Fruit fly (Drosophila melanogaster): ENCODE measurements around the gene CG13725.

Gene CG13725

DNA sequence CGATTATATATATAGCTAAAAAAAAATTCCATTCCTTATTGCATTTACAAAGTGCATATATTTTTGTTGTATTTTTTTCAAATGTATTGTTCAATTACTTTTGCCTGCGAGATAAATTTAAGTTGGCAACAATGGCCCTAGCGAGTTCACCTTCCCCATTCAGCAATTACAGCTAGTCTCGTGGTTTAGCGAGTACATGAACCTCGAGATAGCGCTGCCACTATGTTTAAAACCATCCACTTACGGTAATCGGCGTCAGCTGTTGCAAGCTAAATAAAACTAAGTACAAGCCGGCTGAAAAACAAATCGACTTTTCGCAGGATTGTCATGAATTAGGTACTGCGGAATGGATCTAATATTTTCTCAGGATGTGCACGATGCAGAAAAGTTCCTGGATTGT lies 27.5 kb upstream of the CG13725 start (continued):
- TF ChIP-seq CG8944 (GFP tag; optimal IDR thresholded peaks at IDR 0.05): no peak
- no peak for TF ChIP-seq CG10209 (GFP tag; optimal IDR thresholded peaks at IDR 0.05)
- TF ChIP-seq crp (GFP tag; optimal IDR thresholded peaks at IDR 0.05): peak; percentile 89 to 97
- peak; percentile 89 for TF ChIP-seq CG4854 (GFP tag; optimal IDR thresholded peaks at IDR 0.05)
- no peak for TF ChIP-seq ash1 (GFP tag; optimal IDR thresholded peaks at IDR 0.05)
- TF ChIP-seq en (GFP tag; optimal IDR thresholded peaks at IDR 0.05): no peak
- TF ChIP-seq CG3847 (GFP tag; IDR thresholded peaks at IDR 0.05): peak; percentile 58
- no peak for TF ChIP-seq HLH3B (GFP tag; IDR thresholded peaks at IDR 0.05)
- TF ChIP-seq onecut (GFP tag; IDR thresholded peaks at IDR 0.05): peak; percentile 78
- TF ChIP-seq kay (GFP tag; optimal IDR thresholded peaks at IDR 0.05): no peak
- no peak for TF ChIP-seq org-1 (GFP tag; optimal IDR thresholded peaks at IDR 0.05)
- peak; percentile 50 for TF ChIP-seq phol (tag; optimal IDR thresholded peaks at IDR 0.05)
- no peak for TF ChIP-seq CG42726 (GFP tag; IDR thresholded peaks at IDR 0.05; ENCODE audit: partially characterized antibody)
- TF ChIP-seq tio (GFP tag; optimal IDR thresholded peaks at IDR 0.05): no peak
- TF ChIP-seq Dp (GFP tag; optimal IDR thresholded peaks at IDR 0.05): peak; percentile 56
- no peak for TF ChIP-seq inv (GFP tag; IDR thresholded peaks at IDR 0.05; ENCODE audit: partially characterized antibody)
- TF ChIP-seq CG14710 (tag; optimal IDR thresholded peaks at IDR 0.05): peak; percentile 55
- TF ChIP-seq CG16813 (GFP tag; IDR thresholded peaks at IDR 0.05; ENCODE audit: partially characterized antibody): no peak
- no peak for TF ChIP-seq CG1024 (GFP tag; IDR thresholded peaks at IDR 0.05)
- TF ChIP-seq wor (GFP tag; IDR thresholded peaks at IDR 0.05): no peak
- no peak for TF ChIP-seq shn (GFP tag; optimal IDR thresholded peaks at IDR 0.05)
- no peak for TF ChIP-seq Fer2 (tag; optimal IDR thresholded peaks at IDR 0.05)
- TF ChIP-seq CG12071 (GFP tag; optimal IDR thresholded peaks at IDR 0.05): no peak
- no peak for TF ChIP-seq esg (GFP tag; conservative IDR thresholded peaks at IDR 0.05)
- no peak for TF ChIP-seq so (GFP tag; IDR thresholded peaks at IDR 0.05)
- no peak for TF ChIP-seq Ada2b (GFP tag; IDR thresholded peaks at IDR 0.05)
- TF ChIP-seq hbn (GFP tag; IDR thresholded peaks at IDR 0.05; ENCODE audit: partially characterized antibody): no peak
- no peak for TF ChIP-seq D19B (GFP tag; optimal IDR thresholded peaks at IDR 0.05)
- TF ChIP-seq sens (GFP tag): peak; percentile 35
- no peak for TF ChIP-seq Dfd (GFP tag; optimal IDR thresholded peaks at IDR 0.05)
- peak; percentile 79 for TF ChIP-seq dm (GFP tag; optimal IDR thresholded peaks at IDR 0.05)
- TF ChIP-seq row (GFP tag; IDR thresholded peaks at IDR 0.05): peak; percentile 41; the same call in 1 of the 3 replicates
- TF ChIP-seq CkIIα-i1 (GFP tag; IDR thresholded peaks at IDR 0.05): no peak
- TF ChIP-seq ab (GFP tag; optimal IDR thresholded peaks at IDR 0.05): peak; percentile 50
- TF ChIP-seq grau (tag; optimal IDR thresholded peaks at IDR 0.05): peak; percentile 8
- no peak for TF ChIP-seq slou (GFP tag; optimal IDR thresholded peaks at IDR 0.05)
- TF ChIP-seq knrl (GFP tag; IDR thresholded peaks at IDR 0.05; ENCODE audit: partially characterized antibody): peak; percentile 30; the same call in 1 of the 3 replicates
- TF ChIP-seq Max (GFP tag; optimal IDR thresholded peaks at IDR 0.05): peak; percentile 23
- TF ChIP-seq insv (GFP tag; optimal IDR thresholded peaks at IDR 0.05): peak in 1 of 2 experiments; percentile 26
- TF ChIP-seq cato (GFP tag; optimal IDR thresholded peaks at IDR 0.05; ENCODE audit: borderline replicate concordance): no peak
- no peak for TF ChIP-seq Ets65A (GFP tag)
- no peak for TF ChIP-seq Xrp1 (GFP tag; IDR thresholded peaks at IDR 0.05)
- no peak for TF ChIP-seq Jarid2 (GFP tag; optimal IDR thresholded peaks at IDR 0.05)
- TF ChIP-seq aop (GFP tag; IDR thresholded peaks at IDR 0.05): no peak
- TF ChIP-seq zfh2 (GFP tag; optimal IDR thresholded peaks at IDR 0.05): no peak
- TF ChIP-seq ssp (GFP tag; IDR thresholded peaks at IDR 0.05): no peak
- peak; percentile 38 for TF ChIP-seq Rfx (GFP tag; IDR thresholded peaks at IDR 0.05)
- no peak for TF ChIP-seq dimm (GFP tag; IDR thresholded peaks at IDR 0.05)
- no peak for TF ChIP-seq CG7963 (GFP tag; IDR thresholded peaks at IDR 0.05; ENCODE audit: partially characterized antibody)
- TF ChIP-seq Dref (GFP tag; IDR thresholded peaks at IDR 0.05): peak; percentile 55
- TF ChIP-seq CG33213 (GFP tag; optimal IDR thresholded peaks at IDR 0.05): peak; percentile 41
- TF ChIP-seq CG8388 (GFP tag; optimal IDR thresholded peaks at IDR 0.05): peak; percentile 8
